Fruit fly (Drosophila melanogaster): ENCODE data around the gene CG6980.

Gene CG6980

dm6 chr3R:24768538-24769401, 38.7 kb upstream of the CG6980 start, which contains the start of gene CG13631 (continued):
- TF ChIP-seq NfI (GFP tag; optimal IDR thresholded peaks at IDR 0.05) (peak; percentile 91), Doc3 (GFP tag; IDR thresholded peaks at IDR 0.05; ENCODE audit: partially characterized antibody) (no peak), esg (GFP tag; conservative IDR thresholded peaks at IDR 0.05) (peak; percentile 93), Dek (tag; optimal IDR thresholded peaks at IDR 0.05) (peak; percentile 75), Blimp-1 (GFP tag; optimal IDR thresholded peaks at IDR 0.05) (peak; percentile 96), CG12769 (tag; optimal IDR thresholded peaks at IDR 0.05) (peak; percentile 26), CG3407 (GFP tag; optimal IDR thresholded peaks at IDR 0.05) (peak; percentile 95), gem (tag; optimal IDR thresholded peaks at IDR 0.05) (peak; percentile 98), dmrt99B (tag; optimal IDR thresholded peaks at IDR 0.05) (peak; percentile 98), CG18011 (GFP tag; optimal IDR thresholded peaks at IDR 0.05) (no peak), MBD-R2 (GFP tag; IDR thresholded peaks at IDR 0.05) (peak; percentile 29; the same call in 1 of the 2 replicates), lmd (GFP tag; IDR thresholded peaks at IDR 0.05) (peak; percentile 94), CG1024 (GFP tag; IDR thresholded peaks at IDR 0.05) (peak; percentile 79), wek (GFP tag; optimal IDR thresholded peaks at IDR 0.05) (peak; percentile 74), Stat92E (GFP tag; optimal IDR thresholded peaks at IDR 0.05) (peak in 1 of 3 experiments; percentile 94), hb (GFP tag; IDR thresholded peaks at IDR 0.05; ENCODE audit: partially characterized antibody) (no peak), CG3847 (GFP tag; IDR thresholded peaks at IDR 0.05) (peak; percentile 71), CG14860 (GFP tag; IDR thresholded peaks at IDR 0.05; ENCODE audit: partially characterized antibody) (no peak), zfh2 (GFP tag; optimal IDR thresholded peaks at IDR 0.05) (peak; percentile 45), CG31365 (tag; optimal IDR thresholded peaks at IDR 0.05) (peak; percentile 66), CG11093 (GFP tag; IDR thresholded peaks at IDR 0.05) (peak; percentile 90; the same call in 2 of the 3 replicates), z (GFP tag; IDR thresholded peaks at IDR 0.05) (no peak; the same call in 2 of the 3 replicates), CG6272 (GFP tag; IDR thresholded peaks at IDR 0.05) (peak; percentile 86), H2.0 (GFP tag; IDR thresholded peaks at IDR 0.05) (peak; percentile 77), Hr51 (GFP tag; optimal IDR thresholded peaks at IDR 0.05) (peak; percentile 46 to 95), CG17328 (GFP tag; IDR thresholded peaks at IDR 0.05) (peak; percentile 91), CG9932 (GFP tag; IDR thresholded peaks at IDR 0.05) (0 out of 2 replicates have a peak, but pooled peaks have one; percentile 12), sc (optimal IDR thresholded peaks at IDR 0.05) (no peak), sc (GFP tag; optimal IDR thresholded peaks at IDR 0.05) (peak; percentile 97), H15 (GFP tag; IDR thresholded peaks at IDR 0.05) (peak; percentile 91), ttk (GFP tag; IDR thresholded peaks at IDR 0.05) (peak; percentile 96), CG32532 (GFP tag; IDR thresholded peaks at IDR 0.05) (peak; percentile 60), CG13624 (GFP tag; optimal IDR thresholded peaks at IDR 0.05) (peak; percentile 75), unc-4 (GFP tag; IDR thresholded peaks at IDR 0.05; ENCODE audit: partially characterized antibody) (no peak), CG12659 (GFP tag; optimal IDR thresholded peaks at IDR 0.05) (peak; percentile 90), CG5180 (GFP tag; optimal IDR thresholded peaks at IDR 0.05) (peak; percentile 79), hth (optimal IDR thresholded peaks at IDR 0.05) (no peak), tup (GFP tag; optimal IDR thresholded peaks at IDR 0.05) (peak; percentile 77), CG8089 (GFP tag; optimal IDR thresholded peaks at IDR 0.05) (peak; percentile 95), CG42726 (GFP tag; IDR thresholded peaks at IDR 0.05; ENCODE audit: partially characterized antibody) (no peak), trh (GFP tag; optimal IDR thresholded peaks at IDR 0.05) (peak; percentile 89), corto (GFP tag; optimal IDR thresholded peaks at IDR 0.05) (peak; percentile 85), CG7271 (tag; optimal IDR thresholded peaks at IDR 0.05) (peak; percentile 44), CG31388 (GFP tag; optimal IDR thresholded peaks at IDR 0.05) (peak; percentile 90), cwo (GFP tag; optimal IDR thresholded peaks at IDR 0.05) (peak; percentile 73), HHEX (GFP tag; optimal IDR thresholded peaks at IDR 0.05) (peak; percentile 92), zfh1 (GFP tag; IDR thresholded peaks at IDR 0.05) (peak; percentile 96)

All from whole organism, embryonic.